Fruit fly (Drosophila melanogaster): ENCODE measurements around the gene CG8043.

CG8043 gene

DNA sequence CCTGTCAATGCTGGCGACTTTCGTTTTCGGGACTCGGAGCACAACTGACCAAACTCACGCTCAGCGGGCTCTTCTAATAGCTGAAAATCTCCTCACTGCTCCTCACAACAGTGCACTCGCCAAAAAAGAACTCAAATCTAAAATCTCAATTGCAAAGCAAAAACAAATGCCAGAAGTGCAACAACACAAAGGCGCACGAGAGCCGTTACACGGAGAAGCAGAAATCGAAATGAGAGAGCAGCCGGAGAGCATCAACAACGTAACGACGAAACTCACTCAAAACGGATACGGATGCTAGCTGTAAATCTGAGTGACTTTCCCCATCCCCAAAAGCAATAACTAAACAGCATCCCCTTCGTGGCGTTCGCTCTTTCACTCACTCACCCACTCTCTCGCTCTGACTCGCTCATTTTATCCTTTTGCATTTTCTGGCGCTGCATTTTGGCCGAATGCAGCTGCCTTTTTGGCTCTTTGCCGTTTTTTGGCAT is 21.1 kb downstream of the CG8043 start, which contains the start of gene hb (continued):
- TF ChIP-seq CG31224 (GFP tag; IDR thresholded peaks at IDR 0.05) (no peak), Deaf1 (tag; optimal IDR thresholded peaks at IDR 0.05) (no peak), Usf (GFP tag; optimal IDR thresholded peaks at IDR 0.05) (no peak), CG16813 (GFP tag; IDR thresholded peaks at IDR 0.05; ENCODE audit: partially characterized antibody) (peak; percentile 27; the same call in 1 of the 3 replicates), CG34224 (GFP tag; IDR thresholded peaks at IDR 0.05; ENCODE audit: partially characterized antibody) (no peak), bbx (GFP tag; IDR thresholded peaks at IDR 0.05; ENCODE audit: partially characterized antibody) (0 out of 2 replicates have a peak, but pooled peaks have one; percentile 30), Trl (optimal IDR thresholded peaks at IDR 0.05) (peak; percentile 45 to 81), Trl (GFP tag; optimal IDR thresholded peaks at IDR 0.05) (no peak), fu2 (GFP tag; optimal IDR thresholded peaks at IDR 0.05) (no peak), trem (tag; optimal IDR thresholded peaks at IDR 0.05) (no peak), Nf-YB (GFP tag; optimal IDR thresholded peaks at IDR 0.05) (peak; percentile 4), CG32532 (GFP tag; IDR thresholded peaks at IDR 0.05) (no peak), onecut (GFP tag; IDR thresholded peaks at IDR 0.05) (no peak), Mrtf (GFP tag; IDR thresholded peaks at IDR 0.05) (no peak)

DNA sequence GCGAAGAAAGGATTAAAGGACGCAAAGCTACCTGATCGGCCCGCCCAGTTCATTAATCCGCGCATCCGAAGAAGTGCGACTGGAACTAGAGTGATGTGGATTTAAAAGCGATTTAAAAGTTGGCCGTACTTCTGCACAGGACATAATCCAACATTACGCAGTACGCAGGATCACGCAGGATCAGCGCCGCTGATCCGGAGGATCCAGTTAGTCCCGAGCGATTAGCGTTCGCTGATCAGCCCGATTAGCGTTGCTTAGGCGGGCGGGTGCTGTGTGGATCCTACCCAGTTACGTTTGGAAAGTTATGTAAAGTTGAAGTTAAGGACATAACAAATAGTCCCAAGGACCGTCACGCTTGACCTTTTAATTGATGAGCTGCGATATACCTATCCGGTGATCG is 22.5 kb downstream of the CG8043 start:
- TF ChIP-seq trh (GFP tag; optimal IDR thresholded peaks at IDR 0.05) (no peak), CG4424 (GFP tag; optimal IDR thresholded peaks at IDR 0.05) (no peak), pfk (GFP tag; optimal IDR thresholded peaks at IDR 0.05) (no peak), CG11398 (GFP tag; optimal IDR thresholded peaks at IDR 0.05) (no peak), zen (tag; optimal IDR thresholded peaks at IDR 0.05) (peak; percentile 76), CG15479 (GFP tag; optimal IDR thresholded peaks at IDR 0.05) (peak; percentile 88), ems (GFP tag; optimal IDR thresholded peaks at IDR 0.05) (no peak), tll (GFP tag; optimal IDR thresholded peaks at IDR 0.05) (peak in 1 of 2 experiments; percentile 93), dmrt11E (tag; optimal IDR thresholded peaks at IDR 0.05) (no peak), CG15269 (tag; optimal IDR thresholded peaks at IDR 0.05) (no peak), CG5953 (GFP tag; IDR thresholded peaks at IDR 0.05) (no peak)

dm6 chr3R:8700660-8701059 is 23.9 kb downstream of the CG8043 start:
- TF ChIP-seq CG6791 (GFP tag; IDR thresholded peaks at IDR 0.05; ENCODE audit: partially characterized antibody) (no peak), tll (GFP tag; optimal IDR thresholded peaks at IDR 0.05) (peak in 1 of 2 experiments; percentile 4), CG15479 (GFP tag; optimal IDR thresholded peaks at IDR 0.05) (peak; percentile 64), toy (GFP tag; IDR thresholded peaks at IDR 0.05) (no peak), Hey (tag; optimal IDR thresholded peaks at IDR 0.05) (no peak), cad (GFP tag; optimal IDR thresholded peaks at IDR 0.05) (peak; percentile 79), D (optimal IDR thresholded peaks at IDR 0.05) (peak; percentile 73), D (GFP tag; optimal IDR thresholded peaks at IDR 0.05) (no peak), Meics (GFP tag; optimal IDR thresholded peaks at IDR 0.05) (no peak)

- no peak for TF ChIP-seq Hr51 (GFP tag; optimal IDR thresholded peaks at IDR 0.05)
- no peak for TF ChIP-seq CG3838 (GFP tag; optimal IDR thresholded peaks at IDR 0.05)
- TF ChIP-seq CG7271 (tag; optimal IDR thresholded peaks at IDR 0.05), result no peak
- no peak for TF ChIP-seq ind (GFP tag; optimal IDR thresholded peaks at IDR 0.05)
- no peak for TF ChIP-seq luna (GFP tag; optimal IDR thresholded peaks at IDR 0.05)
- no peak for TF ChIP-seq CG12769 (tag; optimal IDR thresholded peaks at IDR 0.05)
- no peak for TF ChIP-seq gem (tag; optimal IDR thresholded peaks at IDR 0.05)
- TF ChIP-seq NC2α (GFP tag; optimal IDR thresholded peaks at IDR 0.05), result no peak
- no peak for TF ChIP-seq CG1603 (tag; optimal IDR thresholded peaks at IDR 0.05)
- no peak for TF ChIP-seq tio (GFP tag; optimal IDR thresholded peaks at IDR 0.05)
- no peak for TF ChIP-seq eve (GFP tag; optimal IDR thresholded peaks at IDR 0.05)
- no peak for TF ChIP-seq HLH54F (GFP tag; optimal IDR thresholded peaks at IDR 0.05)
- TF ChIP-seq Six4 (GFP tag; optimal IDR thresholded peaks at IDR 0.05), result no peak
- no peak for TF ChIP-seq peb (GFP tag; IDR thresholded peaks at IDR 0.05)
- no peak for TF ChIP-seq chinmo (GFP tag; IDR thresholded peaks at IDR 0.05; ENCODE audit: partially characterized antibody)
- no peak for TF ChIP-seq C15 (GFP tag; IDR thresholded peaks at IDR 0.05)
- TF ChIP-seq cad (GFP tag; optimal IDR thresholded peaks at IDR 0.05), result peak; percentile 82
Observed at dm6 chr3R:8701197-8701596, 24.5 kb downstream of the CG8043 start.
